Worm (Caenorhabditis elegans): ENCODE measurements around the gene Y27F2A.11.
"Not testable (repeated sequence)": the region's sequence is repeated elsewhere in the genome, so short reads cannot be mapped to it uniquely, and the experiment has no call there.

Gene Y27F2A.11

ce11 chrII:3189038-3189437 lies at the start of gene Y27F2A.11:
Gene Y27F2A.11, plus strand, starts transcription at chrII:3189338.
- TF ChIP-seq Y116A8C.19 (tag; optimal IDR thresholded peaks at IDR 0.05; ENCODE audit: borderline replicate concordance); mep-1 (tag; optimal IDR thresholded peaks at IDR 0.05); ztf-4 (tag; optimal IDR thresholded peaks at IDR 0.05): not testable (repeated sequence)

- TF ChIP-seq nhr-71 (tag; optimal IDR thresholded peaks at IDR 0.05); lin-13 (GFP tag; optimal IDR thresholded peaks at IDR 0.05); nhr-77 (tag; optimal IDR thresholded peaks at IDR 0.05): not testable (repeated sequence)
Observed at ce11 chrII:3142855-3143254, 46.3 kb upstream of the Y27F2A.11 start, which contains the start of gene sri-42. Gene sri-42, minus strand, starts transcription at chrII:3142955.

- not testable (repeated sequence) for TF ChIP-seq ceh-82 (tag; optimal IDR thresholded peaks at IDR 0.05); lin-14 (GFP tag; optimal IDR thresholded peaks at IDR 0.05); tbx-2 (tag; optimal IDR thresholded peaks at IDR 0.05)
Observed at ce11 chrII:3144552-3144951, 44.6 kb upstream of the Y27F2A.11 start, which contains the start of gene sri-43. Gene sri-43, minus strand, starts transcription at chrII:3144652.

- TF ChIP-seq tbx-2 (tag; optimal IDR thresholded peaks at IDR 0.05) (no peak), lin-14 (GFP tag; optimal IDR thresholded peaks at IDR 0.05) (no peak), nhr-71 (tag; optimal IDR thresholded peaks at IDR 0.05) (no peak), nhr-47 (tag; optimal IDR thresholded peaks at IDR 0.05) (no peak)
Observed at ce11 chrII:3145842-3146241, 43.3 kb upstream of the Y27F2A.11 start, which contains the start of gene T10D4.15. Gene T10D4.15, plus strand, starts transcription at chrII:3146142.

ce11 chrII:3148404-3148803 lies 40.7 kb upstream of the Y27F2A.11 start:
- TF ChIP-seq egl-27 (tag; optimal IDR thresholded peaks at IDR 0.05) (no peak), fkh-4 (tag; optimal IDR thresholded peaks at IDR 0.05; ENCODE audit: borderline replicate concordance) (no peak), hpl-2 (GFP tag; optimal IDR thresholded peaks at IDR 0.05) (no peak), nhr-85 (tag) (no peak), jun-1 (tag; optimal IDR thresholded peaks at IDR 0.05) (no peak), rnt-1 (tag; optimal IDR thresholded peaks at IDR 0.05) (no peak), isw-1 (GFP tag; IDR thresholded peaks at IDR 0.05) (no peak), ceh-63 (GFP tag; optimal IDR thresholded peaks at IDR 0.05) (no peak), lin-35 (GFP tag; optimal IDR thresholded peaks at IDR 0.05) (no peak), tbx-2 (tag; optimal IDR thresholded peaks at IDR 0.05) (no peak), zag-1 (tag; optimal IDR thresholded peaks at IDR 0.05) (no peak), vab-15 (tag; optimal IDR thresholded peaks at IDR 0.05) (no peak), C34B4.2 (tag; optimal IDR thresholded peaks at IDR 0.05) (no peak), lsy-2 (tag; optimal IDR thresholded peaks at IDR 0.05) (no peak), fkh-10 (GFP tag; optimal IDR thresholded peaks at IDR 0.05) (no peak), blmp-1 (tag; optimal IDR thresholded peaks at IDR 0.05) (no peak)

DNA sequence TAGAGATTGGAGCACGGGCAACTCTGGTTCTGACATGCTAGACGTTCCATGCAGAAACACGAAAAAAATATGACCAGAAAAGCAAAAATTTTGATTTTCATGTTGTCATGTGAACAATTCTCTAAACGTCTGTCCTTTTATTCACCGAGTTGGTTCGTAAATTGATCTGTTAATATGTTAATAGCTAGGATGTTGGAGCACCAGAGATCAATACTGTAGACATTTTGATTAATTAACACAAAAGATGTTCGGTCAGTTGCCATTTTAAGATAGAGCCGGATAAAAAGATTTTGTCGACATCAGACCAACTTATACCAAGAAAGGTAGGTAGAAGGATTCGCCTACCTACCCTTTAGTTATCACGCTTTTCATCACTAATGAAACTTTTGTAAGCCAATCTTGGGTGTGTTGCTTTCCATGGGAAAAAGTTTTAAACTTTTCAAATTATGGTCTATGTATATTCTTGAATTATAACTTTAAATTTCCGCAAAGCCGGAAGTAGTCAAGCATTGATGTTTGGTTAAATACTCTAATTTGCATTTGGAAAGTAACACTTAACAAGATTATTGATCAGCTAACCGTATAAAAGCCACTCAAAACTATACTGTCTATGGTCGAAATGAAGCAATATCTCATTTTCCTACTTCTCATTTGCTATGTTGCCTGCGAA lies 39.5 kb upstream of the Y27F2A.11 start, which contains the start of the genes T10D4.11 and T10D4.1:
Gene T10D4.11, minus strand, starts transcription at position 101 of the 670 bp plus-strand sequence.
Gene T10D4.1, plus strand, starts transcription at position 620 of the 670 bp plus-strand sequence.
- no peak for TF ChIP-seq blmp-1 (tag; optimal IDR thresholded peaks at IDR 0.05)
- TF ChIP-seq dpl-1 (GFP tag; optimal IDR thresholded peaks at IDR 0.05) = no peak
- no peak for TF ChIP-seq F16B12.6 (tag; optimal IDR thresholded peaks at IDR 0.05)
- no peak for TF ChIP-seq ceh-88 (GFP tag; IDR thresholded peaks at IDR 0.05)
- no peak for TF ChIP-seq fkh-10 (GFP tag; optimal IDR thresholded peaks at IDR 0.05)
- TF ChIP-seq efl-1 (optimal IDR thresholded peaks at IDR 0.05) = no peak
- no peak for TF ChIP-seq efl-1 (GFP tag; optimal IDR thresholded peaks at IDR 0.05 in 1 of 2)
- TF ChIP-seq vab-15 (tag; optimal IDR thresholded peaks at IDR 0.05) = no peak
- TF ChIP-seq tlp-1 (tag; optimal IDR thresholded peaks at IDR 0.05) = no peak
- TF ChIP-seq unc-62 (GFP tag; optimal IDR thresholded peaks at IDR 0.05) = no peak
- no peak for TF ChIP-seq pqm-1 (tag; optimal IDR thresholded peaks at IDR 0.05)

All from whole organism, L1 larva.